Worm (Caenorhabditis elegans) whole organism, early embryonic: ENCODE measurements around the gene T07D3.9.

Experiments
- B0310.2 ChIP-seq: sonication (generic microtip); optimal IDR thresholded peaks from 2 replicates; lab custom pipeline; 2016; ENCODE audit warnings: mild to moderate bottlenecking, missing genetic modification characterization, missing compliant biosample characterization
- F13C5.2 ChIP-seq: sonication (generic microtip); optimal IDR thresholded peaks from 2 replicates; lab custom pipeline; 2017; ENCODE audit warnings: mild to moderate bottlenecking, missing genetic modification characterization, inconsistent platforms, missing compliant biosample characterization
- aly-1 ChIP-seq: sonication (generic microtip); optimal IDR thresholded peaks from 2 replicates; lab custom pipeline; 2016; ENCODE audit warnings: missing genetic modification characterization, missing compliant biosample characterization
- ama-1 ChIP-seq: fragments of 150-350 bp; optimal IDR thresholded peaks from 2 replicates; lab custom pipeline; 2014
- ceh-36 ChIP-seq: sonication (generic microtip); optimal IDR thresholded peaks from 2 replicates; lab custom pipeline; 2016; ENCODE audit warnings: missing genetic modification characterization, inconsistent platforms, missing compliant biosample characterization
- flt-1 ChIP-seq: fragments of 200-800 bp; sonication (Bioruptor generic); IDR thresholded peaks from 2 replicates; pipeline ENCODE4 v1.3.6; 2022; ENCODE audit warnings: missing genetic modification characterization, missing compliant biosample characterization
- hmg-4 ChIP-seq: fragments of 200-800 bp; sonication (Bioruptor generic); optimal IDR thresholded peaks from 2 replicates; lab custom pipeline; 2018; ENCODE audit warnings: mild to moderate bottlenecking, missing genetic modification characterization, missing compliant biosample characterization
- hnd-1 ChIP-seq: sonication (generic microtip); optimal IDR thresholded peaks from 2 replicates; lab custom pipeline; 2016; ENCODE audit warnings: missing genetic modification characterization, missing compliant biosample characterization
- pes-1 ChIP-seq: fragments of 200-800 bp; sonication (Bioruptor generic); IDR thresholded peaks from 2 replicates; pipeline ENCODE4 v1.3.6; 2022; ENCODE audit warnings: missing genetic modification reagents, missing genetic modification characterization, missing compliant biosample characterization
- scrt-1 ChIP-seq: fragments of 200-800 bp; sonication (Bioruptor generic); IDR thresholded peaks from 2 replicates; pipeline ENCODE4 v1.3.6; 2022; ENCODE audit warnings: missing genetic modification characterization, missing compliant biosample characterization
- sea-1 ChIP-seq: fragments of 200-800 bp; sonication (Bioruptor generic); conservative IDR thresholded peaks from 2 replicates; pipeline ENCODE4 v1.3.6; 2022; ENCODE audit warnings: missing genetic modification characterization, missing compliant biosample characterization
- tbx-11 ChIP-seq: fragments of 200-800 bp; sonication (Bioruptor generic); IDR thresholded peaks from 2 replicates; pipeline ENCODE4 v1.3.6; 2022; ENCODE audit warnings: missing genetic modification characterization, missing compliant biosample characterization
- tbx-37 ChIP-seq: fragments of 200-800 bp; sonication (Bioruptor generic); conservative IDR thresholded peaks from 2 replicates; pipeline ENCODE4 v1.3.6; 2022; ENCODE audit warnings: missing genetic modification reagents, missing genetic modification characterization, missing compliant biosample characterization

DNA sequence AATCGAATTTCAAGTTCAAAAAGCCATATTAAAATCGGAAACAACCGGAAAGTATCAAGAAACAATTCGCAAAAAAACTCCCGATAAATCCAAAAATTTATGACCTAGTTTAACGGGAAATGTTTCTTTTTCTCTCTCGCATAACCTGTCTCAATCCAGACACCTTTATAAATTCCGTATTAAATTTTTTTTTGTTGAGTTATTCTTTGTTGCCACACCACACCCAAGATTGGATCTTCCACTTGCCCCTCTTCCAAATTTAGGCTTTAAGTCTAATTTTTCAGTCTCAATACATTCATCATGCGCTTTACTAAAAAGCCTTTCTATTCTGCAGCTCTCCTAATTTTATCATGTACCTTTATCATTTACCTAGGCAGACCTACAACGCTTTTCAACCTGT is 37.8 kb upstream of the T07D3.9 start, which contains the start of gene R07C3.3:
- no peak for TF ChIP-seq ama-1 (lab: Kevin White, UChicago)
- no peak for TF ChIP-seq hnd-1 (tag; lab: Kevin White, UChicago)
- no peak for TF ChIP-seq pes-1 (GFP tag; lab: Robert Waterston, UW)
- no peak for TF ChIP-seq B0310.2
- TF ChIP-seq hmg-4 (GFP tag; lab: Kevin White, UChicago): no peak
- no peak for TF ChIP-seq ceh-36 (tag; lab: Kevin White, UChicago)
- TF ChIP-seq sea-1 (GFP tag; lab: Robert Waterston, UW): no peak
- no peak for TF ChIP-seq tbx-11 (GFP tag; lab: Robert Waterston, UW)
- TF ChIP-seq tbx-37 (GFP tag; lab: Robert Waterston, UW): no peak
- TF ChIP-seq aly-1 (tag; lab: Kevin White, UChicago): no peak
- TF ChIP-seq flt-1 (GFP tag; lab: Robert Waterston, UW): no peak
- TF ChIP-seq scrt-1 (GFP tag; lab: Robert Waterston, UW): no peak
- no peak for TF ChIP-seq F13C5.2 (tag; lab: Kevin White, UChicago)
